Fruit fly (Drosophila melanogaster) whole organism, embryonic: ENCODE results near the gene CG13690.

Experiments
- CG14667 ChIP-seq: fragments of 200-800 bp; sonication (Bioruptor generic); IDR thresholded peaks from 2 replicates; pipeline ENCODE4 v1.3.6; 2022; ENCODE audit warnings: missing biosample characterization, missing genetic modification characterization
- CG14710 ChIP-seq: fragments of 200-800 bp; sonication (Bioruptor generic); optimal IDR thresholded peaks from 3 replicates; lab custom pipeline; 2019; ENCODE audit warnings: missing biosample characterization, mild to moderate bottlenecking, missing genetic modification characterization, moderate library complexity
- CG15011 ChIP-seq: fragments of 200-800 bp; sonication (Bioruptor generic); optimal IDR thresholded peaks from 3 replicates; lab custom pipeline; 2018; ENCODE audit warnings: missing biosample characterization, mild to moderate bottlenecking, missing genetic modification characterization
- CG17385 ChIP-seq: fragments of 200-800 bp; sonication (Bioruptor generic); optimal IDR thresholded peaks from 3 replicates; lab custom pipeline; 2018; ENCODE audit warnings: missing biosample characterization, mild to moderate bottlenecking, missing genetic modification characterization
- CG17568 ChIP-seq: fragments of 200-800 bp; sonication (Bioruptor generic); optimal IDR thresholded peaks from 2 replicates; lab custom pipeline; 2018; ENCODE audit warnings: missing biosample characterization, mild to moderate bottlenecking, missing genetic modification characterization, moderate library complexity
- CG18011 ChIP-seq: fragments of 200-800 bp; sonication (Bioruptor generic); optimal IDR thresholded peaks from 2 replicates; lab custom pipeline; 2017; ENCODE audit warnings: missing biosample characterization, missing genetic modification characterization, mild to moderate bottlenecking, moderate library complexity, missing genotype
- CG2875 ChIP-seq: fragments of 200-800 bp; sonication (Bioruptor generic); optimal IDR thresholded peaks from 2 replicates; lab custom pipeline; 2017; ENCODE audit warnings: missing biosample characterization, mild to moderate bottlenecking, missing genetic modification characterization, missing genetic modification reagents
- CG30403 ChIP-seq: fragments of 200-800 bp; sonication (Bioruptor generic); optimal IDR thresholded peaks from 3 replicates; lab custom pipeline; 2016; ENCODE audit warnings: missing biosample characterization, missing genetic modification characterization
- CG34224 ChIP-seq: fragments of 200-800 bp; sonication (Bioruptor generic); IDR thresholded peaks from 3 replicates; pipeline ENCODE4 v1.3.6; 2022; ENCODE audit warnings: missing biosample characterization, missing genetic modification characterization; ENCODE audit not compliant: partially characterized antibody
- CG4424 ChIP-seq: fragments of 200-800 bp; sonication (Bioruptor generic); optimal IDR thresholded peaks from 3 replicates; lab custom pipeline; 2016; ENCODE audit warnings: missing biosample characterization, missing genetic modification characterization
- CG5245 ChIP-seq: fragments of 200-800 bp; sonication (Bioruptor generic); optimal IDR thresholded peaks from 3 replicates; lab custom pipeline; 2016; ENCODE audit warnings: missing biosample characterization, missing genetic modification characterization
- CG6791 ChIP-seq: fragments of 200-800 bp; sonication (Bioruptor generic); IDR thresholded peaks from 3 replicates; pipeline ENCODE4 v1.3.6; 2022; ENCODE audit warnings: missing biosample characterization, missing genetic modification characterization; ENCODE audit not compliant: partially characterized antibody
- CG7786 ChIP-seq: fragments of 200-800 bp; sonication (Bioruptor generic); optimal IDR thresholded peaks from 2 replicates; lab custom pipeline; 2016; ENCODE audit warnings: missing biosample characterization, missing genetic modification characterization
- CG9609 ChIP-seq: fragments of 200-800 bp; sonication (Bioruptor generic); optimal IDR thresholded peaks from 3 replicates; lab custom pipeline; 2016; ENCODE audit warnings: missing biosample characterization, missing genetic modification characterization
- CG9797 ChIP-seq: fragments of 200-800 bp; sonication (Bioruptor generic); optimal IDR thresholded peaks from 3 replicates; lab custom pipeline; 2018; ENCODE audit warnings: missing biosample characterization, mild to moderate bottlenecking, missing genetic modification characterization
- CG9817 ChIP-seq: fragments of 200-800 bp; sonication (Bioruptor generic); optimal IDR thresholded peaks from 2 replicates; lab custom pipeline; 2018; ENCODE audit warnings: missing biosample characterization, mild to moderate bottlenecking, missing genetic modification characterization, moderate library complexity
- Dek ChIP-seq: fragments of 200-800 bp; sonication (Bioruptor generic); optimal IDR thresholded peaks from 3 replicates; lab custom pipeline; 2019; ENCODE audit warnings: missing biosample characterization, mild to moderate bottlenecking, missing genetic modification characterization, moderate library complexity
- Drgx ChIP-seq: fragments of 200-800 bp; sonication (Bioruptor generic); IDR thresholded peaks from 2 replicates; pipeline ENCODE4 v1.3.6; 2022; ENCODE audit warnings: missing biosample characterization, missing genetic modification characterization
- E2f2 ChIP-seq: fragments of 200-800 bp; sonication (Bioruptor generic); IDR thresholded peaks from 2 replicates; pipeline ENCODE4 v1.3.6; 2022; ENCODE audit warnings: missing biosample characterization, missing genetic modification characterization
- Fer2 ChIP-seq: fragments of 200-800 bp; sonication (Bioruptor generic); optimal IDR thresholded peaks from 2 replicates; lab custom pipeline; 2018; ENCODE audit warnings: missing biosample characterization, mild to moderate bottlenecking, missing genetic modification characterization, moderate library complexity
- HLH4C ChIP-seq: fragments of 200-800 bp; sonication (Bioruptor generic); IDR thresholded peaks from 3 replicates; pipeline ENCODE4 v1.3.6; 2022; ENCODE audit warnings: missing biosample characterization, missing genetic modification characterization; ENCODE audit not compliant: partially characterized antibody
- HLHmδ ChIP-seq: fragments of 200-800 bp; sonication (Bioruptor generic); optimal IDR thresholded peaks from 2 replicates; lab custom pipeline; 2018; ENCODE audit warnings: missing biosample characterization, mild to moderate bottlenecking, missing genetic modification characterization, moderate library complexity
- Hey ChIP-seq: fragments of 200-800 bp; sonication (Bioruptor generic); optimal IDR thresholded peaks from 3 replicates; lab custom pipeline; 2018; ENCODE audit warnings: missing biosample characterization, mild to moderate bottlenecking, missing genetic modification characterization
- Med ChIP-seq: fragments of 200-800 bp; sonication (Bioruptor generic); peaks from one replicate; lab custom pipeline; 2016; ENCODE audit warnings: missing biosample characterization, missing genetic modification characterization, mild to moderate bottlenecking, inconsistent platforms, moderate library complexity
- Mes4 ChIP-seq: fragments of 200-800 bp; sonication (Bioruptor generic); optimal IDR thresholded peaks from 2 replicates; lab custom pipeline; 2016; ENCODE audit warnings: missing biosample characterization, missing genetic modification characterization
- NFAT ChIP-seq: fragments of 200-800 bp; sonication (Bioruptor generic); IDR thresholded peaks from 2 replicates; pipeline ENCODE4 v1.3.6; 2022; ENCODE audit warnings: missing biosample characterization, missing genetic modification characterization
- Oli ChIP-seq: fragments of 200-800 bp; sonication (Bioruptor generic); optimal IDR thresholded peaks from 2 replicates; lab custom pipeline; 2018; ENCODE audit warnings: missing biosample characterization, mild to moderate bottlenecking, missing genetic modification characterization, moderate library complexity
- Sox100B ChIP-seq: fragments of 200-800 bp; sonication (Bioruptor generic); optimal IDR thresholded peaks from 3 replicates; lab custom pipeline; 2018; ENCODE audit warnings: missing biosample characterization, mild to moderate bottlenecking, missing genetic modification characterization
- Taf1 ChIP-seq: fragments of 200-800 bp; sonication (Bioruptor generic); IDR thresholded peaks from 2 replicates; pipeline ENCODE4 v1.3.6; 2022; ENCODE audit warnings: missing biosample characterization, missing genetic modification characterization
- Usf ChIP-seq: fragments of 200-800 bp; sonication (Bioruptor generic); optimal IDR thresholded peaks from 2 replicates; lab custom pipeline; 2017; ENCODE audit warnings: missing genotype, missing biosample characterization, missing genetic modification characterization
- bbx ChIP-seq: fragments of 200-800 bp; sonication (Bioruptor generic); IDR thresholded peaks from 2 replicates; pipeline ENCODE4 v1.3.6; 2022; ENCODE audit warnings: missing biosample characterization, missing genetic modification characterization; ENCODE audit not compliant: partially characterized antibody
- bsh ChIP-seq, 2 experiments: fragments of 200-800 bp; sonication (Bioruptor generic); optimal IDR thresholded peaks; 2 replicates each; lab custom pipeline; 2017 to 2018; ENCODE audit warnings: mild to moderate bottlenecking in 2 of 2, missing biosample characterization in 2 of 2, missing genetic modification characterization in 2 of 2, moderate library complexity in 1 of 2
- chif ChIP-seq, 2 experiments: fragments of 200-800 bp; sonication (Bioruptor generic); optimal IDR thresholded peaks; 3 replicates each; lab custom pipeline; 2016; ENCODE audit warnings: missing biosample characterization in 2 of 2, missing genetic modification characterization in 2 of 2
- disco-r ChIP-seq: fragments of 200-800 bp; sonication (Bioruptor generic); optimal IDR thresholded peaks from 2 replicates; lab custom pipeline; 2016; ENCODE audit warnings: missing biosample characterization, missing genetic modification characterization
- exex ChIP-seq: fragments of 200-800 bp; sonication (Bioruptor generic); optimal IDR thresholded peaks from 4 replicates; lab custom pipeline; 2018; ENCODE audit warnings: missing biosample characterization, mild to moderate bottlenecking, missing genetic modification characterization, moderate library complexity
- gfzf ChIP-seq: fragments of 200-800 bp; sonication (Bioruptor generic); optimal IDR thresholded peaks from 2 replicates; lab custom pipeline; 2016; ENCODE audit warnings: missing biosample characterization, mild to moderate bottlenecking, missing genetic modification characterization, moderate library complexity
- gro ChIP-seq: fragments of 200-800 bp; sonication (Bioruptor generic); optimal IDR thresholded peaks from 2 replicates; lab custom pipeline; 2016; ENCODE audit warnings: missing biosample characterization, missing genetic modification characterization
- gt ChIP-seq: fragments of 200-800 bp; sonication (Bioruptor generic); IDR thresholded peaks from 2 replicates; pipeline ENCODE4 v1.3.6; 2022; ENCODE audit warnings: missing biosample characterization, missing genetic modification characterization
- lilli ChIP-seq: fragments of 200-800 bp; sonication (Bioruptor generic); optimal IDR thresholded peaks from 3 replicates; lab custom pipeline; 2016; ENCODE audit warnings: missing biosample characterization, missing genetic modification characterization
- lmd ChIP-seq: fragments of 200-800 bp; sonication (Bioruptor generic); IDR thresholded peaks from 2 replicates; pipeline ENCODE4 v1.3.6; 2022; ENCODE audit warnings: missing biosample characterization, missing genetic modification characterization
- nmo ChIP-seq: fragments of 200-800 bp; sonication (Bioruptor generic); optimal IDR thresholded peaks from 2 replicates; lab custom pipeline; 2018; ENCODE audit warnings: missing biosample characterization, mild to moderate bottlenecking, missing genetic modification characterization, moderate library complexity
- peb ChIP-seq: fragments of 200-800 bp; sonication (Bioruptor generic); IDR thresholded peaks from 2 replicates; pipeline ENCODE4 v1.3.6; 2022; ENCODE audit warnings: missing biosample characterization, missing genetic modification characterization
- pros ChIP-seq: fragments of 200-800 bp; sonication (Bioruptor generic); optimal IDR thresholded peaks from 3 replicates; lab custom pipeline; 2019; ENCODE audit warnings: missing biosample characterization, mild to moderate bottlenecking, missing genetic modification characterization, moderate library complexity
- sim ChIP-seq: fragments of 200-800 bp; sonication (Bioruptor generic); IDR thresholded peaks from 2 replicates; pipeline ENCODE4 v1.3.6; 2022; ENCODE audit warnings: missing biosample characterization, missing genetic modification characterization
- sna ChIP-seq: fragments of 200-800 bp; sonication (Bioruptor generic); IDR thresholded peaks from 2 replicates; pipeline ENCODE4 v1.3.6; 2022; ENCODE audit warnings: missing biosample characterization, missing genetic modification characterization; ENCODE audit not compliant: partially characterized antibody
- sr ChIP-seq: fragments of 200-800 bp; sonication (Bioruptor generic); IDR thresholded peaks from 3 replicates; pipeline ENCODE4 v1.3.6; 2022; ENCODE audit warnings: missing biosample characterization, missing genetic modification characterization
- ssp ChIP-seq: fragments of 200-800 bp; sonication (Bioruptor generic); IDR thresholded peaks from 2 replicates; pipeline ENCODE4 v1.3.6; 2022; ENCODE audit warnings: missing biosample characterization, missing genetic modification characterization
- sug ChIP-seq: fragments of 200-800 bp; optimal IDR thresholded peaks from 2 replicates; lab custom pipeline; 2019; ENCODE audit warnings: missing biosample characterization, mild to moderate bottlenecking, missing genetic modification characterization, moderate library complexity
- trh ChIP-seq: fragments of 200-800 bp; sonication (Bioruptor generic); optimal IDR thresholded peaks from 2 replicates; lab custom pipeline; 2016; ENCODE audit warnings: missing biosample characterization, missing genetic modification characterization
- unc-4 ChIP-seq: fragments of 200-800 bp; sonication (Bioruptor generic); IDR thresholded peaks from 2 replicates; pipeline ENCODE4 v1.3.6; 2022; ENCODE audit warnings: missing biosample characterization, missing genetic modification characterization; ENCODE audit not compliant: partially characterized antibody
- zf30C ChIP-seq: fragments of 200-800 bp; sonication (Bioruptor generic); optimal IDR thresholded peaks from 3 replicates; lab custom pipeline; 2018; ENCODE audit warnings: missing biosample characterization, mild to moderate bottlenecking, missing genetic modification characterization

The CG13690 gene

DNA sequence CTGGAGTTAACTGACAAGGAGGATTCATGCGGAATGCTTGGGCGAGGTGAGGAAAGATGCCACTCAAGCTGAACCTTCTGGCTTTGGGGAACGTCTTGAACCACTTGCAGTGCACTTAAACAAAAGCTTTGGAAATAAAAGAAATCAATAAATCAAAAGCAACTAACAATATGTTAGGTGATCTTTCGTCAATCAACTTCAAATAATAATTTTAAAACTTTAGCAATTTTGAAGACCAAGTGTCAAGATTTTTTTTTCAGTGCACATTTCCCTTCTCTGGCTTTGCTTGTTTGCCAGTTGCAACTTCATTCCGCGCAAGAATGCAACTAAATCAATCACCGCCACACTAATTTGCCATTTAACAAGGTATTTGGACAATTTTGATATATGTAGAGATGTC, 36.6 kb downstream of the CG13690 start (continued):
- no peak for TF ChIP-seq CG17385
- TF ChIP-seq nmo (GFP tag; lab: Kevin White, UChicago) = peak; percentile 10
- no peak for TF ChIP-seq CG18011 (GFP tag; lab: Kevin White, UChicago)
- no peak for TF ChIP-seq gro (GFP tag; lab: Kevin White, UChicago)
- TF ChIP-seq Drgx = peak; percentile 18; the same call in 1 of the 2 replicates
- TF ChIP-seq CG2875 = no peak
- no peak for TF ChIP-seq exex (tag; lab: Kevin White, UChicago)
- no peak for TF ChIP-seq CG5245 (GFP tag; lab: Kevin White, UChicago)
- TF ChIP-seq Taf1 = no peak
- no peak for TF ChIP-seq CG9609 (GFP tag; lab: Kevin White, UChicago)
- no peak for TF ChIP-seq sna (GFP tag; lab: Robert Waterston, UW)
- no peak for TF ChIP-seq disco-r (GFP tag; lab: Kevin White, UChicago)
- TF ChIP-seq bsh (GFP tag; optimal IDR thresholded peaks at IDR 0.05; lab: Kevin White, UChicago) = peak; percentile 13 to 47
- no peak for TF ChIP-seq trh (GFP tag; lab: Kevin White, UChicago)
- no peak for TF ChIP-seq Usf (GFP tag; lab: Kevin White, UChicago)
- TF ChIP-seq CG30403 (GFP tag; lab: Kevin White, UChicago) = no peak
- TF ChIP-seq ssp (GFP tag; lab: Robert Waterston, UW) = no peak
- TF ChIP-seq CG9817 = no peak
- no peak for TF ChIP-seq zf30C (GFP tag; lab: Kevin White, UChicago)
- no peak for TF ChIP-seq gt (GFP tag; lab: Robert Waterston, UW)
- no peak for TF ChIP-seq CG17568 (GFP tag; lab: Kevin White, UChicago)
- no peak for TF ChIP-seq sug
- no peak for TF ChIP-seq Fer2 (tag; lab: Kevin White, UChicago)
- TF ChIP-seq CG7786 (GFP tag; lab: Kevin White, UChicago) = no peak
- peak in 1 of 2 experiments; percentile 6 for TF ChIP-seq chif (GFP tag; optimal IDR thresholded peaks at IDR 0.05; lab: Kevin White, UChicago)
- peak; percentile 27; the same call in 1 of the 2 replicates for TF ChIP-seq CG14667 (GFP tag; lab: Robert Waterston, UW)
- TF ChIP-seq HLH4C = no peak
- no peak for TF ChIP-seq unc-4 (GFP tag; lab: Robert Waterston, UW)
- TF ChIP-seq CG6791 (GFP tag; lab: Robert Waterston, UW) = no peak
- TF ChIP-seq Dek (tag; lab: Kevin White, UChicago) = no peak
- no peak for TF ChIP-seq Hey
- peak; percentile 44 for TF ChIP-seq Med (GFP tag; lab: Kevin White, UChicago)
- TF ChIP-seq CG4424 (GFP tag; lab: Kevin White, UChicago) = peak; percentile 12
- 0 out of 2 replicates have a peak, but pooled peaks have one; percentile 20 for TF ChIP-seq lmd (GFP tag; lab: Robert Waterston, UW)
- TF ChIP-seq bbx = no peak
- TF ChIP-seq E2f2 = no peak
- 0 out of 2 replicates have a peak, but pooled peaks have one; percentile 14 for TF ChIP-seq peb (GFP tag; lab: Robert Waterston, UW)
- TF ChIP-seq CG34224 (GFP tag; lab: Robert Waterston, UW) = no peak
- no peak for TF ChIP-seq NFAT
- TF ChIP-seq CG9797 (GFP tag; lab: Kevin White, UChicago) = no peak
- no peak for TF ChIP-seq pros (GFP tag; lab: Kevin White, UChicago)
- TF ChIP-seq sr (GFP tag; lab: Robert Waterston, UW) = no peak
- TF ChIP-seq Sox100B (GFP tag; lab: Kevin White, UChicago) = no peak
- no peak for TF ChIP-seq CG15011
- peak; percentile 5 for TF ChIP-seq Oli (tag; lab: Kevin White, UChicago)
- no peak for TF ChIP-seq HLHmδ (GFP tag; lab: Kevin White, UChicago)
- TF ChIP-seq Mes4 (GFP tag; lab: Kevin White, UChicago) = no peak
- no peak for TF ChIP-seq sim (GFP tag; lab: Robert Waterston, UW)
- TF ChIP-seq gfzf (GFP tag; lab: Kevin White, UChicago) = no peak
- peak; percentile 25 for TF ChIP-seq CG14710 (tag; lab: Kevin White, UChicago)
- TF ChIP-seq lilli = no peak
